Fruit fly (Drosophila melanogaster): ENCODE data around the gene CG32262.

The CG32262 gene

dm6 chr3L:3802677-3803076 lies 7.3 kb downstream of the CG32262 start (continued):
- TF ChIP-seq CG15011 (GFP tag; optimal IDR thresholded peaks at IDR 0.05) (peak; percentile 34), Dip3 (GFP tag; optimal IDR thresholded peaks at IDR 0.05) (peak; percentile 78), TFAM (GFP tag; optimal IDR thresholded peaks at IDR 0.05) (no peak), CG13424 (tag; optimal IDR thresholded peaks at IDR 0.05) (peak; percentile 80), eve (GFP tag; optimal IDR thresholded peaks at IDR 0.05) (no peak), CG11723 (GFP tag; optimal IDR thresholded peaks at IDR 0.05) (peak; percentile 56), mam (GFP tag; optimal IDR thresholded peaks at IDR 0.05) (peak; percentile 88), CG15269 (tag; optimal IDR thresholded peaks at IDR 0.05) (peak; percentile 84), CG16779 (GFP tag; IDR thresholded peaks at IDR 0.05) (peak; percentile 75; the same call in 1 of the 2 replicates), gcm2 (GFP tag; optimal IDR thresholded peaks at IDR 0.05) (peak; percentile 56), Tbp (GFP tag; optimal IDR thresholded peaks at IDR 0.05) (no peak), Atf-2 (GFP tag; optimal IDR thresholded peaks at IDR 0.05) (peak; percentile 69), z (GFP tag; IDR thresholded peaks at IDR 0.05) (no peak), CG30431 (GFP tag; optimal IDR thresholded peaks at IDR 0.05) (peak; percentile 34), Lhr (GFP tag; optimal IDR thresholded peaks at IDR 0.05) (no peak), HmgZ (tag; optimal IDR thresholded peaks at IDR 0.05) (peak; percentile 86), usp (GFP tag; optimal IDR thresholded peaks at IDR 0.05) (no peak), CG12769 (tag; optimal IDR thresholded peaks at IDR 0.05) (peak; percentile 92), Sox100B (GFP tag; optimal IDR thresholded peaks at IDR 0.05) (peak; percentile 36), CG17361 (GFP tag; IDR thresholded peaks at IDR 0.05) (peak; percentile 65; the same call in 2 of the 3 replicates), pfk (GFP tag; optimal IDR thresholded peaks at IDR 0.05) (no peak), unc-4 (GFP tag; IDR thresholded peaks at IDR 0.05; ENCODE audit: partially characterized antibody) (no peak), CG8290 (GFP tag; optimal IDR thresholded peaks at IDR 0.05) (no peak), CG8290 (tag; optimal IDR thresholded peaks at IDR 0.05) (peak in 1 of 2 experiments; percentile 95), Hsf (GFP tag; optimal IDR thresholded peaks at IDR 0.05) (peak; percentile 64), so (GFP tag; IDR thresholded peaks at IDR 0.05) (peak; percentile 80; the same call in 2 of the 3 replicates), CG2712 (tag; optimal IDR thresholded peaks at IDR 0.05) (peak; percentile 60), ssp (GFP tag; IDR thresholded peaks at IDR 0.05) (peak; percentile 33; the same call in 1 of the 2 replicates), CkIIα-i1 (GFP tag; IDR thresholded peaks at IDR 0.05) (no peak; the same call in 1 of the 2 replicates), CG7745 (tag; optimal IDR thresholded peaks at IDR 0.05) (no peak), grn (GFP tag; optimal IDR thresholded peaks at IDR 0.05) (no peak), CG6689 (GFP tag; IDR thresholded peaks at IDR 0.05) (peak; percentile 81), gsb-n (tag; optimal IDR thresholded peaks at IDR 0.05) (no peak), CG15601 (tag; optimal IDR thresholded peaks at IDR 0.05) (peak; percentile 38), CG4617 (GFP tag; optimal IDR thresholded peaks at IDR 0.05; ENCODE audit: borderline replicate concordance) (no peak), CG18764 (GFP tag; optimal IDR thresholded peaks at IDR 0.05) (no peak), CG30403 (GFP tag; optimal IDR thresholded peaks at IDR 0.05) (peak; percentile 73), sc (optimal IDR thresholded peaks at IDR 0.05) (no peak), sc (GFP tag; optimal IDR thresholded peaks at IDR 0.05) (peak; percentile 3), CG12942 (GFP tag; optimal IDR thresholded peaks at IDR 0.05) (peak; percentile 47), ci (GFP tag; IDR thresholded peaks at IDR 0.05) (peak; percentile 90), Neu2 (GFP tag; optimal IDR thresholded peaks at IDR 0.05; ENCODE audit: borderline replicate concordance) (peak; percentile 9), Fer3 (tag; optimal IDR thresholded peaks at IDR 0.05) (peak; percentile 71), Lim3 (GFP tag; IDR thresholded peaks at IDR 0.05) (0 out of 2 replicates have a peak, but pooled peaks have one; percentile 48), CG4404 (GFP tag; IDR thresholded peaks at IDR 0.05) (peak; percentile 58), ab (GFP tag; optimal IDR thresholded peaks at IDR 0.05) (peak; percentile 37), PHDP (tag; optimal IDR thresholded peaks at IDR 0.05) (peak; percentile 84), salm (tag; optimal IDR thresholded peaks at IDR 0.05) (no peak), Elba2 (GFP tag; optimal IDR thresholded peaks at IDR 0.05) (no peak), CG10321 (GFP tag; IDR thresholded peaks at IDR 0.05) (0 out of 2 replicates have a peak, but pooled peaks have one; percentile 25), CHES-1-like (GFP tag; optimal IDR thresholded peaks at IDR 0.05) (peak; percentile 72), Sin3A (optimal IDR thresholded peaks at IDR 0.05) (no peak)
